Fruit fly (Drosophila melanogaster): Measurements from ENCODE around the gene Reph.

Gene Reph

DNA sequence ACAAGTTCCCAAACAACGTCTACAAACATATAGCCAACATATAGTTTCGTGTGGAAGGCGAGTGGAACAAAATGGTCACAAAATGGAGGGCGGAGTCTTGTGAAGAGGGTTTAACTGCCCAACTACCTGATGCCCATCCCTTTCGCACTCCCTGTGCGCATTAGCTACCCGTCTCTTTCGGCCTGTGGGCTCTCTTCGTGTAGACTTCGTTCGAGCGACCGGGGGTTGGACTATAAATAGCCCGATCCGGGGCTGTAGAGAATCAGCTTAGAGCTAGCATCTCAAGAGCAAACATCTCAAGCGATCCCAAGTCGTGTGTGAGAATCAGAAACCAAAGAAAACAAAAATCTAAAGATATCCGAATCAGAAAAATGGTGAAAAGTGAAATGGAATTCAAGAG, 22.1 kb downstream of the Reph start, which contains the start of gene slp1:
Gene slp1 (plus strand): TSS at position 263 of the 400 bp plus-strand sequence.
- no peak for TF ChIP-seq CG14711 (tag; optimal IDR thresholded peaks at IDR 0.05)
- TF ChIP-seq Mnt (GFP tag; optimal IDR thresholded peaks at IDR 0.05), result no peak
- no peak for TF ChIP-seq pad (GFP tag; optimal IDR thresholded peaks at IDR 0.05)
- no peak for TF ChIP-seq CG12768 (GFP tag; optimal IDR thresholded peaks at IDR 0.05)
- TF ChIP-seq CG7045 (GFP tag; optimal IDR thresholded peaks at IDR 0.05), result no peak
- no peak for TF ChIP-seq CG7101 (tag; optimal IDR thresholded peaks at IDR 0.05)
- no peak for TF ChIP-seq CG33017 (tag; optimal IDR thresholded peaks at IDR 0.05)
- no peak for TF ChIP-seq CG11617 (GFP tag; optimal IDR thresholded peaks at IDR 0.05)
- no peak for TF ChIP-seq cic (GFP tag; optimal IDR thresholded peaks at IDR 0.05)

DNA sequence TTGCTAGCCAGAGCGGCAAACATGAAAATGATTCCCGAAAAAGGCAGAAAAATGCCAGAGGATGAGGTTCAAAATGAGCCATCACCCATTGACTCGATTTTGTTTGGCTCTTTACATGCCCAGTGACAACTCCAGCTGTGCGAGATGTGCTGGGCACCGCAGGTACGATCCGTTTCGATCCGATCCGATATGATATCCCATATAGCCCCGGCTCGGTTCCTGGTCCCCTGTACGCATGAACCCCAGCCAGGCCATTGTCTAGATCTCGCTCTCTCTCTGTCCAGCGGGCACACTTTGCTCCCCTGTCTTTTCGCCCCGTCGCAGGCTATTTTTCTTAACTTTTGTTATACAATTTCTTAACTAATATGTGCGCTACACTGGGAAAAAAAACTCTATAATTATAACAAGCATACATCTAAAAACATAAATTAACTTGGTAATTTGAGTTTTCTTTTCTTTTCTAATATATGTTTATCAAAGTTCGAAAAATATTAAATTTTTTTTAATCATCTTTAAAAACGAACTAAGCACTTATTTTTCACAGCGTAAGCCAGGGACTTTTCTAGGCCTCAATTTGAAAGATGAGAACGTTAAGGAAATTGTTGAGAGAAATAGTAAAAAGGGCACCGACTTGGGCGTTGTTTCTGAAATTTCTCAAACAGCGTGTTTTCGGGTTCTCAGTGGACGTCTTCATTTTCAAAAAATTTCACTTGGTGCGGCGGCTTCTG, 24.2 kb downstream of the Reph start:
- TF ChIP-seq cic (GFP tag; optimal IDR thresholded peaks at IDR 0.05) (no peak), toe (GFP tag; optimal IDR thresholded peaks at IDR 0.05) (no peak), CG7045 (GFP tag; optimal IDR thresholded peaks at IDR 0.05) (no peak), Crg-1 (GFP tag; optimal IDR thresholded peaks at IDR 0.05) (no peak), tj (GFP tag; optimal IDR thresholded peaks at IDR 0.05) (no peak), CG5204 (GFP tag; optimal IDR thresholded peaks at IDR 0.05) (no peak)

DNA sequence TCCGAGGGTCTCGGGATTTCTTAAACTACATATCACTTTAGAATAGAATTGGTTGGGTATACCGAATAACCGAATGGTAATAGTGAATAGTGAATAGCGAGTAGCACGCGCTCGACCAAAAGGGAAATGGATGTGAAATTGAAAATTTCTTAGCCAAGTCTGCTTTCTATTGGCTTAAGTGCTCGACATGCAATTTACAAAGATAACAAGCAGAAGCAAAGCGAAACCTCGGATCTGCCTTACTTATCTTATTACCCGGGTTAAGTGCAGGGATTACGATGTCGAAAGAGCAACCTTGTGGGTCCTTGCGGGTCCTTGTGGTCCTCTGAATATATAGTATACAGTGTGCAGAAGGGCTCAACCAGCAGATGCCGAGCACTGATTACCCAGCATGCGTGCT, 25.9 kb downstream of the Reph start:
- TF ChIP-seq CG1620 (GFP tag; optimal IDR thresholded peaks at IDR 0.05), result no peak
- TF ChIP-seq tj (GFP tag; optimal IDR thresholded peaks at IDR 0.05), result no peak
- no peak for TF ChIP-seq CG7045 (GFP tag; optimal IDR thresholded peaks at IDR 0.05)
- TF ChIP-seq Mnt (GFP tag; optimal IDR thresholded peaks at IDR 0.05), result no peak
- no peak for TF ChIP-seq Crg-1 (GFP tag; optimal IDR thresholded peaks at IDR 0.05)
- no peak for TF ChIP-seq toe (GFP tag; optimal IDR thresholded peaks at IDR 0.05)
- TF ChIP-seq CG14711 (tag; optimal IDR thresholded peaks at IDR 0.05), result no peak
- no peak for TF ChIP-seq pad (GFP tag; optimal IDR thresholded peaks at IDR 0.05)
- TF ChIP-seq kay (GFP tag; ENCODE audit: borderline replicate concordance), result no peak
- no peak for TF ChIP-seq bab1 (GFP tag; optimal IDR thresholded peaks at IDR 0.05)
- TF ChIP-seq Clk (GFP tag; optimal IDR thresholded peaks at IDR 0.05), result no peak
- no peak for TF ChIP-seq cic (GFP tag; optimal IDR thresholded peaks at IDR 0.05)

DNA sequence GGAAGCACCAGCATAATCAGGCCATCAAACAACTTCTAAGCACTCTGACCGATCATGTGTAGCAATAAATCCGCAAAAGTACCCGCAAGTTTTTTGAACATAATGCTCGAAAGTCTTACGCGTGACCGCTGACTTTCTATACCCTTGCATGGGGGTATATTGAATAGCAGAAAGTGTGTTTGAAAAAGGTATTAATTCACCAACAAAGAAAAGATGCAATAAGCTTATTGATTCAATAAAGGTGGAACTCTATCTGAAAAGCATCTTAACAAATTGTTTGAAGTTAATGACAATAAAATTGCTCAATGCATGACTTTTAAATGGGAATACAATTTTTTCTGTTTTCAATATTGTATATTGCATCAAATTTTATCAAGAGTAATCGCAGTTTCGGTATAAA, 28.3 kb downstream of the Reph start:
- TF ChIP-seq CG12768 (GFP tag; optimal IDR thresholded peaks at IDR 0.05) (no peak), CG1620 (GFP tag; optimal IDR thresholded peaks at IDR 0.05) (no peak), pad (GFP tag; optimal IDR thresholded peaks at IDR 0.05) (no peak), Crg-1 (GFP tag; optimal IDR thresholded peaks at IDR 0.05) (no peak), CG7045 (GFP tag; optimal IDR thresholded peaks at IDR 0.05) (no peak), CG11617 (GFP tag; optimal IDR thresholded peaks at IDR 0.05) (no peak), toe (GFP tag; optimal IDR thresholded peaks at IDR 0.05) (no peak), CG7101 (tag; optimal IDR thresholded peaks at IDR 0.05) (no peak), CG33017 (tag; optimal IDR thresholded peaks at IDR 0.05) (no peak), cic (GFP tag; optimal IDR thresholded peaks at IDR 0.05) (no peak), cnc (optimal IDR thresholded peaks at IDR 0.05) (no peak), ovo (GFP tag; optimal IDR thresholded peaks at IDR 0.05) (no peak), CG14711 (tag; optimal IDR thresholded peaks at IDR 0.05) (no peak), Hr96 (GFP tag; optimal IDR thresholded peaks at IDR 0.05) (no peak), bab1 (GFP tag; optimal IDR thresholded peaks at IDR 0.05) (no peak), Clk (GFP tag; optimal IDR thresholded peaks at IDR 0.05) (no peak), Mnt (GFP tag; optimal IDR thresholded peaks at IDR 0.05) (no peak), tj (GFP tag; optimal IDR thresholded peaks at IDR 0.05) (no peak), CG5204 (GFP tag; optimal IDR thresholded peaks at IDR 0.05) (no peak)

dm6 chr2L:3832249-3832675, 28.9 kb downstream of the Reph start:
- no peak for TF ChIP-seq pad (GFP tag; optimal IDR thresholded peaks at IDR 0.05)
- TF ChIP-seq CG5204 (GFP tag; optimal IDR thresholded peaks at IDR 0.05), result no peak
- no peak for TF ChIP-seq cic (GFP tag; optimal IDR thresholded peaks at IDR 0.05)
- no peak for TF ChIP-seq toe (GFP tag; optimal IDR thresholded peaks at IDR 0.05)
- no peak for TF ChIP-seq Crg-1 (GFP tag; optimal IDR thresholded peaks at IDR 0.05)
- no peak for TF ChIP-seq CG14711 (tag; optimal IDR thresholded peaks at IDR 0.05)
- no peak for TF ChIP-seq CG33017 (tag; optimal IDR thresholded peaks at IDR 0.05)
- no peak for TF ChIP-seq Hr96 (GFP tag; optimal IDR thresholded peaks at IDR 0.05)
- TF ChIP-seq CG1620 (GFP tag; optimal IDR thresholded peaks at IDR 0.05), result no peak
- no peak for TF ChIP-seq CG12768 (GFP tag; optimal IDR thresholded peaks at IDR 0.05)
- TF ChIP-seq kay (GFP tag; ENCODE audit: borderline replicate concordance), result no peak
- no peak for TF ChIP-seq tj (GFP tag; optimal IDR thresholded peaks at IDR 0.05)
- TF ChIP-seq bab1 (GFP tag; optimal IDR thresholded peaks at IDR 0.05), result no peak
- no peak for TF ChIP-seq CG11617 (GFP tag; optimal IDR thresholded peaks at IDR 0.05)
- no peak for TF ChIP-seq Clk (GFP tag; optimal IDR thresholded peaks at IDR 0.05)

DNA sequence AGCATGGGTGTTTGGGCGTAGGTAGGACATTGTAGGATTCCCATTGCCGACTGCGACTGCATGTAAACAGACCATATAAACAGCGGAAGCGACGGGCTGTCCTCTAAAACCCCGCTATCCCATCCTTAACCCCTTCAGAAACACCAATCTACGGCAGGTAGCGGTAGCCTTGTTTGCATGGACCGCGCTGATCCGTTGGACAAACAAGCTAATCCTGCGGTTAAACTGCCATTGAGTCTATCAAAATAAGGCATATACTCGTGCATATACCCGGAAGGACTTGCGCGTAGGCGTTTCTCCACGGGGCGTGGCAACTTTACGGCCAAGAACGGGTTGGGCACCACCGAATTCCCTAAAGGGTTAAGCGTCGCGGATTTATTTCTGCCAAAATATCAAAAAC, 30.6 kb downstream of the Reph start:
- no peak for TF ChIP-seq tj (GFP tag; optimal IDR thresholded peaks at IDR 0.05)
- no peak for TF ChIP-seq cic (GFP tag; optimal IDR thresholded peaks at IDR 0.05)
- TF ChIP-seq CG7045 (GFP tag; optimal IDR thresholded peaks at IDR 0.05), result no peak
- no peak for TF ChIP-seq CG1620 (GFP tag; optimal IDR thresholded peaks at IDR 0.05)
- TF ChIP-seq Hr96 (GFP tag; optimal IDR thresholded peaks at IDR 0.05), result no peak
- TF ChIP-seq Crg-1 (GFP tag; optimal IDR thresholded peaks at IDR 0.05), result no peak
- no peak for TF ChIP-seq Clk (GFP tag; optimal IDR thresholded peaks at IDR 0.05)
- no peak for TF ChIP-seq pad (GFP tag; optimal IDR thresholded peaks at IDR 0.05)
- TF ChIP-seq cnc (optimal IDR thresholded peaks at IDR 0.05), result no peak
- no peak for TF ChIP-seq CG14711 (tag; optimal IDR thresholded peaks at IDR 0.05)
- no peak for TF ChIP-seq kay (GFP tag; ENCODE audit: borderline replicate concordance)
- no peak for TF ChIP-seq Mnt (GFP tag; optimal IDR thresholded peaks at IDR 0.05)
